Worm (Caenorhabditis elegans) whole organism, L4/young adult: Measurements from ENCODE around the gene K05F1.13.
"Not testable (repeated sequence)": the region's sequence is repeated elsewhere in the genome, so short reads cannot be mapped to it uniquely, and the experiment has no call there.

Source experiments
- W03F9.2 ChIP-seq: fragments of 150-350 bp; optimal IDR thresholded peaks from 2 replicates; lab custom pipeline; 2014; ENCODE audit warnings: missing biosample characterization, missing genetic modification characterization
- dao-5 ChIP-seq: sonication (generic microtip); optimal IDR thresholded peaks from 2 replicates; lab custom pipeline; 2016; ENCODE audit warnings: missing genotype, missing genetic modification characterization, moderate library complexity, missing compliant biosample characterization
- him-1 ChIP-seq: sonication (generic microtip); optimal IDR thresholded peaks from 2 replicates; lab custom pipeline; 2016; ENCODE audit warnings: missing genotype, missing genetic modification reagents, missing genetic modification characterization, missing compliant biosample characterization

The K05F1.13 gene

DNA sequence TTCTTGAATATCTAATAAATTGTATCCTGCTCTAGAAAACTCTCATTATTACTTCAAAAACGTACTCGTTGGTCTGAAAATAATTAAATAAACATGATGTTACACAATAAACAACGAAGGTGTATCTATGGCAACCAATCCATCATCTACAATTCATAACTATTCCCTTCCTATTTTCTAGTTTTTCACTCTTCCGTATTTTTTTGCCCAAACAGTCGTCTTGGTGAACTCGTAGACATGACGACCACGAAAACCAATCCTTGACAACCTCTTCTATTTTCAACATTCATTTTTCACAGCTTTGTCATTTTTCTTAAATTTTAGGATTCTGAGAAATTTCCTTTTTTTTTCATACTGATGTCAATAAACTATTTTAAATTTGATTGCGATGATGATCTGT, at the start of gene K05F1.13:
Gene K05F1.13, plus strand, starts transcription at position 301 of the 400 bp plus-strand sequence.
- TF ChIP-seq him-1 (tag; lab: Kevin White, UChicago), result no peak
- TF ChIP-seq dao-5 (tag; lab: Kevin White, UChicago), result no peak
- no peak for TF ChIP-seq W03F9.2

DNA sequence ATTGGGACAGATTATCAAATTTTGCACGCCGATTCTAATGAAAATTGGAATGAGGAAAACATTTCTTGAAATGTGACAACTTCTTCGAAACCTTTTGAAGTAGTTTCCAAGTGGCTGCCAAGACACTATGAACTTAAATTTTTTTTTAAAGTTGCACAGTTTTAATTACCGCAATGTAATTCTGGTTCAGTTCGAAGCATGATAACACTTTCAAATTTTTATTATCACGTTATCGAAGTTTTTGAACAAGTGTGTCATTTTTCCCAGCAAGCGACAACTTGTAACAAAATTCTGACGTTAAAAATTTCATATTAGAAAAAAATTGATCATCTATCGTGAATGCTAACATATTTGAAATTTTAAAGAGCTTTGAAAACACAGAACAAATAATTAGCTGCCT, 46.1 kb upstream of the K05F1.13 start:
- no peak for TF ChIP-seq dao-5 (tag; lab: Kevin White, UChicago)
- TF ChIP-seq W03F9.2, result no peak
- no peak for TF ChIP-seq him-1 (tag; lab: Kevin White, UChicago)

ce11 chrII:5744342-5744741, 44.6 kb upstream of the K05F1.13 start:
- no peak for TF ChIP-seq W03F9.2
- no peak for TF ChIP-seq him-1 (tag; lab: Kevin White, UChicago)

DNA sequence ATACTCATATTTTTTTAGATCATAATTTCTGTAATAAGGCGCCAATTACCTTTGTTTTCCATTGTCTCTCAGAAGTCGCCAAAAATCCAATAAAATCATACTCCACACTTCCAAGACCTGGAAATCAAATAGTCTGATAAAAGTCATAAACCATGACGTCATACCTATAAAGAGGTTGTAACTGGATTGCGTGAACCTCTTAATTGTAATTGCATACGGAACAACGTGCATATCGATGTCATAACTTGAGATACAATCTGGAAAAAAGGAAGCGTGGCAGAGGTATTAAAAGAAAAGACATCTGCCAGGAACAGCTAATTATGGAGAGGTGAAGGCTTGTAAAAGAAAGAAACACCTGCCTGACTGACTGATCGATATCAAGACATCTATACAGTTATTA, 43.8 kb upstream of the K05F1.13 start, which contains the start of gene F10C1.9:
Gene F10C1.9, minus strand, starts transcription at position 197 of the 400 bp plus-strand sequence.
- TF ChIP-seq W03F9.2 (no peak), him-1 (tag; lab: Kevin White, UChicago) (no peak), dao-5 (tag; lab: Kevin White, UChicago) (no peak)

DNA sequence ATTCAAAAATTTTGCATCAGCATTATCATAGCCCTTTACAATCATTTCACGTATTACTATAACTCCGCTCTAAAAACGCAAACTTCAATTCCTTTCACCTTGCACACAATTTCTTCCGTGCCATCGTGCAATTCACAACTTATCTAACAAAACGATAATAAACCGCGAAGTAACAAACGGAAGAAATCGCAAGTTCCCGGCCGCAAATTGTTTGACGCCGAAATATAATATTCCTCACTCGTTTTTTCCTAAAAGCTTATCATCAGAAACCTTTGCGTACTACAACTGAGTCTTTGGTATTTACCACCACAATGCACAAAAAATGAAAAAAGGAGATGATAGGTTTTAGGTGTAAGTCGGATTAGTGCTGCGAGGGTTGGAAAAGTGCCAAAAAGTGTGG, 41.6 kb upstream of the K05F1.13 start:
- TF ChIP-seq dao-5 (tag; lab: Kevin White, UChicago) (no peak), him-1 (tag; lab: Kevin White, UChicago) (no peak), W03F9.2 (no peak)

DNA sequence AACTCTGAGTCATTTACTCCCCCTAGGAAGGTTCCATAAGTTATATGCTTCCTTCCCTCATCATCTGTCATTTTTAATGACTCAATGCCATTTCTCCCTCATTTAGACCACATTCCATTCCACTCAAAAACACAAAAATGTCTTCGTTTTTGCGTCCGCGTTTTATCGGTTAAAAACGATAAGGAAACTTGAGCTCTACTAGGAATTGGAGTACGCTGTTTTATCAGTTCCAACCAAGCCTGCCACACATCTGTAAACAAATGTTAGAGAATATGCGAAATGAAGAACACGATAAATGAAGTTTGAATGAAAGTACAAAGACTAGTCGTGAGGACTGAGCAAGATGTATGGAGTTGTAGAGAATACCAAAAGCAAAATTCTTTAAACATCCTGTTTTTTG, 40.5 kb upstream of the K05F1.13 start:
- TF ChIP-seq dao-5 (tag; lab: Kevin White, UChicago), result no peak

ce11 chrII:5749733-5750238, 39.1 kb upstream of the K05F1.13 start, which contains the start of gene ifb-2:
Gene ifb-2, plus strand, starts transcription at chrII:5750188.
- TF ChIP-seq W03F9.2 (no peak), dao-5 (tag; lab: Kevin White, UChicago) (no peak), him-1 (tag; lab: Kevin White, UChicago) (no peak)

DNA sequence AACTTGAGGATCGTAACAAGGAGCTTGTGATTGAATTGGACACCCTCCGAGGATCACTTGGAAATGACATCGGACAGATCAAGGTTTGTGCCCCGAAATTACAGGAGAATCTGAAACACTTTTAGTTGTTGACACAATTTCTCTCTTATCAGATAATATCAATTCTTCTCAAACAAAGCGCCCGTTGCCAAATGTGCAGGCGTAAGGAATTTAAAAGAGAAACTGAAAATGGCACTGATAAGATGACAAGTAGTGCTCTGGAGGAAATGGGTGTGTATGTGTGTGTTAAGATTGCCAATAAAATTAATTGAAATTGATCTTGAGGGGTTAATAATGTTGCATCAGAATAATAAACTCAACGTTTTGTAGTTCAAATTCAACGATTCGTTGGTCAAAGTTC, 37.6 kb upstream of the K05F1.13 start:
- TF ChIP-seq him-1 (tag; lab: Kevin White, UChicago) (no peak), W03F9.2 (no peak), dao-5 (tag; lab: Kevin White, UChicago) (no peak)

- no peak for TF ChIP-seq W03F9.2
- TF ChIP-seq him-1 (tag; lab: Kevin White, UChicago), result no peak
- no peak for TF ChIP-seq dao-5 (tag; lab: Kevin White, UChicago)
These were observed 34.7 kb upstream of the K05F1.13 start, which contains the start of gene F10C1.8 for ce11 chrII:5754168-5754567. Gene F10C1.8, plus strand, starts transcription at chrII:5754468.

DNA sequence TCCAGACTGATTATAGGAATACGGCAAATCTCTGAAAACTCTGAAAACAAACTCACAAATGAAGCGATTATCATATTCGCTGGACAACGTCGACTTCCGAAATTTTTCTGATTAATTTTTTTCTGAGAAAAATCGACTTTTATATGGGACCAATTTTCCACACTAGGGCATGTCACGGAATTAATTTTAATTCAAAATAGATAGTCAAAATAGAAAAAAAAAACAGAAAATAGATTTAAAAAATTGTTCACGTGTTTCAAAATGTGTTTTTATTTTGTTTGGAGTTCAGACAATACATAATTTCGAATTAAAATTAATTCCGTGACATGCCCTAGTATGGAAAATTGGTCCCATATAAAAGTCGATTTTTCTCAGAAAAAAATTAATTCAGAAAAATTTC, 31.3 kb upstream of the K05F1.13 start, which contains the start of the genes F10C1.3 and F10C1.23:
Gene F10C1.3, minus strand, starts transcription at position 101 of the 400 bp plus-strand sequence.
Gene F10C1.23, plus strand, starts transcription at position 385 of the 400 bp plus-strand sequence.
- TF ChIP-seq dao-5 (tag; lab: Kevin White, UChicago); him-1 (tag; lab: Kevin White, UChicago); W03F9.2: not testable (repeated sequence)

- TF ChIP-seq him-1 (tag; lab: Kevin White, UChicago), result no peak
- TF ChIP-seq W03F9.2, result no peak
These were observed 23.6 kb upstream of the K05F1.13 start, which contains the start of gene ifb-1 for ce11 chrII:5765318-5765717. Gene ifb-1, plus strand, starts transcription at chrII:5765618.

DNA sequence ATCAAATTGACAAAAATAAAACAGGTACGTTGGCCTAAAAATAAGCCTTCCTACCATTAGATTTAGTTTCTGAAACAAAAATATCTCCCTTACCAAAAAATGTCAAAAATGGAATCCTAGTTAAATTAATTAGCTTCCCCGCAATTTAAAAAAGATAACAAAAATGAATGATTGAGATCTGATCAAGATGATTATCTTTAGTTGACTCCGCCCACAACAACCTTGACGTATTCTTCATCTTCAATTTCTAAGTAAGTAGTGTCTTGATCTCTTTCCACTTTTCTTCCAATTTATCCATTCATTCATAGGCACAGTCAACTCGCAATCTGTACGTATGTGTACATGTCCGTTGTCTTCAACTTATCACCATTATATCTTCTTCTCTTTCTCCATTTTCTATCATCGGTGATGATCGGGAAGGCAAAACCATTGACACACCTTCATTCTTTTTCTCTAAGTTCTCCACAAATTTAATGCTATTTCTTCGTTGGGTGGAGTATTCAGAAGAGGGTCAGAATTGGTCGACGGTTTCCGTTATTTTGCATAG, 20.6 kb upstream of the K05F1.13 start:
- TF ChIP-seq W03F9.2 (no peak), him-1 (tag; lab: Kevin White, UChicago) (no peak), dao-5 (tag; lab: Kevin White, UChicago) (no peak)

DNA sequence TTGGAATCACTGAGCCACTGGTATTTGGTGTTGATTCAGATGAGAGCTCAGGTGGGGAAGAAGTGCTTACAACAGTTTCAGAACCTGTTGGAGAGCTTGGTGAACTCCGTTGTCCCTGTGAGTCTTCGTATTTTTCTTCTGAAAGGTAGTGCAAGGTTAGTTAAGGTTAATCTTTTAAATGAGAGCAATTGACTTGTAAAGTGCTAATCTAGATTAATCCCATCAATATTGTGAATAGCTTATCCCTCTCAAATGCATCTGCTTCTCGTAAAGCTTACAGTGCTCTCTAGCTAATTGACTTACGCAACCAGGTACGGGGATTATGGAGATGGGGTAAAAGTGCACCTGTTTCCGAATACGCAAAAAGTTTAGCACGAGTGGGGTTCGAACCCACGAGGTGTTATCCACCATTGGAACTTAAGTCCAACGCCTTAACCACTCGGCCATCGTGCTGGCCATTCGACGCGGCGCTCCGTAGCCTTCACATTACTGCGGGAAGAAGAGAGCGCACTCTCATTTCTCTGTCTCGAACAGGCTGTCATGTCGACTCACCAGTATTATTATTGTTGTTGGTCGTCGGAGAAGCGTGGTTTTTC, 16.3 kb upstream of the K05F1.13 start:
- peak; percentile 28 for TF ChIP-seq him-1 (tag; lab: Kevin White, UChicago)
- TF ChIP-seq dao-5 (tag; lab: Kevin White, UChicago), result no peak

DNA sequence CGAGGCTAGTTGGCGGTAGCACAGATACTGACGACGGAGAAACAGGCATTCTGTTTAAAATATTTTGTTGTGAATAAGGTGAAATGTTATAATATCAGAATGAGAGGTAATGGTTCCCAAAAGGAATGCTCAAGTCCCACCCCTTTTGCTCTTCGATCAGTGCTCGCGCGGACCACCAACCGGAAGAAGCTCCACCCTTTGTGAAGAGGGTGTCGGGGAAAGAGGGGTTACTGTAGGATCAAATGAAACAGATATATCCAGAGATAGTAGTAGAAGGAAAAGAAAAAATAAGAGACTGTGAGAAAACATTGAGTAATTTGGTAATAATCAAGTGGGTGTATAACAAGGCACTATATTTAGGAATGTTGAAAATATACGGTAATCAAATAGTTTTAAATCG, 14.8 kb upstream of the K05F1.13 start, which contains the start of the genes dmd-5 and F10C1.1:
Gene dmd-5, minus strand, starts transcription at position 101 of the 400 bp plus-strand sequence.
Gene F10C1.1, plus strand, starts transcription at position 110 of the 400 bp plus-strand sequence.
- TF ChIP-seq W03F9.2 (no peak), him-1 (tag; lab: Kevin White, UChicago) (no peak), dao-5 (tag; lab: Kevin White, UChicago) (no peak)
